Fruit fly (Drosophila melanogaster): Measurements from ENCODE around the gene Ptpmeg.

Ptpmeg gene

DNA sequence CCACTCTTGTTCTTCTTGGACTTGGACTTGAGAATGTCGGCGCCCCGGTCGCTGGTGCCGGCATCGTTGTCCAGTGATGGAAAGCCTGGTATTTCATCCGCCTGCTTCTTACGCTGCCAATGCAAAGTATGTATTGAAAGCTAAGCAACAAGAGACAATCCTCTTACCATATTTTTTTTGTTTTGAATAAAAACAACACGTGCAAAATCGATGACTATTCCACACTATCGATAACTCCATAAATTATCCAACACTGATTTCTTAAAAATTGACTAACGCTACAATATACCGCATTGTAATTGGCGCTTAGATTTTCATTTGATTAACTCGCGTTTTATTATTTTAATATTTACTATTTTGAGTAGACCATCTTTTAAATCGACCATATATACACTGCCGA lies 3.4 kb upstream of the Ptpmeg start, which contains the start of gene CG32344 (continued):
- TF ChIP-seq pan (optimal IDR thresholded peaks at IDR 0.05) (no peak), pan (GFP tag; optimal IDR thresholded peaks at IDR 0.05 in 1 of 2, IDR thresholded peaks at IDR 0.05 in 1 of 2) (no peak), Ravus (GFP tag; IDR thresholded peaks at IDR 0.05) (no peak), mld (GFP tag; IDR thresholded peaks at IDR 0.05; ENCODE audit: partially characterized antibody) (peak; percentile 50; the same call in 1 of the 3 replicates), gfzf (GFP tag; optimal IDR thresholded peaks at IDR 0.05) (peak; percentile 83), CG18262 (tag; optimal IDR thresholded peaks at IDR 0.05) (no peak), oc (tag; optimal IDR thresholded peaks at IDR 0.05) (no peak), fd64A (GFP tag; optimal IDR thresholded peaks at IDR 0.05) (no peak), cad (GFP tag; optimal IDR thresholded peaks at IDR 0.05) (no peak), pum (GFP tag; optimal IDR thresholded peaks at IDR 0.05) (no peak), pita (GFP tag; optimal IDR thresholded peaks at IDR 0.05) (no peak), CG1792 (GFP tag; optimal IDR thresholded peaks at IDR 0.05) (no peak), NC2β (GFP tag; optimal IDR thresholded peaks at IDR 0.05) (no peak), inv (GFP tag; IDR thresholded peaks at IDR 0.05; ENCODE audit: partially characterized antibody) (peak; percentile 51), CG8478 (optimal IDR thresholded peaks at IDR 0.05) (no peak), CG4854 (GFP tag; optimal IDR thresholded peaks at IDR 0.05) (no peak), eve (GFP tag; optimal IDR thresholded peaks at IDR 0.05) (no peak), CG18619 (GFP tag; optimal IDR thresholded peaks at IDR 0.05) (no peak), CG6654 (GFP tag; optimal IDR thresholded peaks at IDR 0.05) (no peak), crol (GFP tag; IDR thresholded peaks at IDR 0.05) (no peak), sr (GFP tag; IDR thresholded peaks at IDR 0.05) (no peak), Nf-YC (tag; optimal IDR thresholded peaks at IDR 0.05) (peak; percentile 17), ewg (GFP tag; optimal IDR thresholded peaks at IDR 0.05) (no peak), lab (GFP tag; optimal IDR thresholded peaks at IDR 0.05) (no peak), CG14014 (GFP tag; IDR thresholded peaks at IDR 0.05) (no peak), da (GFP tag; optimal IDR thresholded peaks at IDR 0.05) (no peak), chn (GFP tag; optimal IDR thresholded peaks at IDR 0.05) (no peak), CG13894 (tag; optimal IDR thresholded peaks at IDR 0.05) (no peak), crc (GFP tag; optimal IDR thresholded peaks at IDR 0.05) (no peak), Bdp1 (GFP tag; optimal IDR thresholded peaks at IDR 0.05) (no peak), BtbVII (GFP tag; optimal IDR thresholded peaks at IDR 0.05) (no peak), Sin3A (optimal IDR thresholded peaks at IDR 0.05) (no peak), Ssrp (tag; optimal IDR thresholded peaks at IDR 0.05) (no peak), CG11723 (GFP tag; optimal IDR thresholded peaks at IDR 0.05) (no peak), Gsc (GFP tag; IDR thresholded peaks at IDR 0.05) (no peak), CG3995 (GFP tag; optimal IDR thresholded peaks at IDR 0.05) (no peak), Meics (GFP tag; optimal IDR thresholded peaks at IDR 0.05) (no peak), chinmo (GFP tag; IDR thresholded peaks at IDR 0.05; ENCODE audit: partially characterized antibody) (no peak), z (GFP tag; IDR thresholded peaks at IDR 0.05) (no peak), BEAF-32 (GFP tag; optimal IDR thresholded peaks at IDR 0.05) (peak; percentile 82), CG31388 (GFP tag; optimal IDR thresholded peaks at IDR 0.05) (no peak), CG2199 (GFP tag; IDR thresholded peaks at IDR 0.05) (0 out of 3 replicates have a peak, but pooled peaks have one; percentile 39), B-H1 (GFP tag; IDR thresholded peaks at IDR 0.05) (no peak), Awh (GFP tag; IDR thresholded peaks at IDR 0.05) (no peak), Deaf1 (tag; optimal IDR thresholded peaks at IDR 0.05) (no peak), Mrtf (GFP tag; IDR thresholded peaks at IDR 0.05) (no peak), otp (GFP tag; IDR thresholded peaks at IDR 0.05) (no peak), Jarid2 (GFP tag; optimal IDR thresholded peaks at IDR 0.05) (no peak), CG18011 (GFP tag; optimal IDR thresholded peaks at IDR 0.05) (no peak), HmgZ (tag; optimal IDR thresholded peaks at IDR 0.05) (peak; percentile 57), Eip74EF (GFP tag; optimal IDR thresholded peaks at IDR 0.05) (no peak), CG4404 (GFP tag; IDR thresholded peaks at IDR 0.05) (no peak), CG2875 (GFP tag; optimal IDR thresholded peaks at IDR 0.05) (no peak)

Measured in whole organism, embryonic.